Fruit fly (Drosophila melanogaster) whole organism, embryonic: ENCODE results near the gene CG34180.

Source experiments
- Antp ChIP-seq: fragments of 200-800 bp; sonication (Bioruptor generic); optimal IDR thresholded peaks from 3 replicates; lab custom pipeline; 2016; ENCODE audit warnings: missing biosample characterization, missing genetic modification characterization
- CG10979 ChIP-seq: fragments of 200-800 bp; sonication (Bioruptor generic); optimal IDR thresholded peaks from 2 replicates; lab custom pipeline; 2018; ENCODE audit warnings: missing biosample characterization, mild to moderate bottlenecking, missing genetic modification characterization, moderate library complexity
- CG11695 ChIP-seq: fragments of 200-800 bp; sonication (Bioruptor generic); IDR thresholded peaks from 3 replicates; pipeline ENCODE4 v1.3.6; 2022; ENCODE audit warnings: missing biosample characterization, missing genetic modification characterization
- CG12299 ChIP-seq: fragments of 200-800 bp; sonication (Bioruptor generic); optimal IDR thresholded peaks from 2 replicates; lab custom pipeline; 2018; ENCODE audit warnings: missing biosample characterization, mild to moderate bottlenecking, missing genetic modification characterization
- CG12744 ChIP-seq: fragments of 200-800 bp; sonication (Bioruptor generic); optimal IDR thresholded peaks from 2 replicates; lab custom pipeline; 2016; ENCODE audit warnings: missing biosample characterization, missing genetic modification characterization
- CG14441 ChIP-seq: fragments of 200-800 bp; sonication (Bioruptor generic); IDR thresholded peaks from 2 replicates; pipeline ENCODE4 v1.3.6; 2022; ENCODE audit warnings: missing biosample characterization, missing genetic modification characterization
- CG15073 ChIP-seq: fragments of 200-800 bp; sonication (Bioruptor generic); optimal IDR thresholded peaks from 2 replicates; lab custom pipeline; 2016; ENCODE audit warnings: missing biosample characterization, missing genetic modification characterization
- CG15269 ChIP-seq: fragments of 200-800 bp; sonication (Bioruptor generic); optimal IDR thresholded peaks from 2 replicates; lab custom pipeline; 2018; ENCODE audit warnings: missing biosample characterization, mild to moderate bottlenecking, missing genetic modification characterization, moderate library complexity
- CG15696 ChIP-seq: fragments of 200-800 bp; sonication (Bioruptor generic); optimal IDR thresholded peaks from 2 replicates; lab custom pipeline; 2019; ENCODE audit warnings: missing biosample characterization, mild to moderate bottlenecking, missing genetic modification characterization, moderate library complexity
- CG17802 ChIP-seq: fragments of 200-800 bp; sonication (Bioruptor generic); optimal IDR thresholded peaks from 2 replicates; lab custom pipeline; 2018; ENCODE audit warnings: missing biosample characterization, mild to moderate bottlenecking, missing genetic modification characterization, moderate library complexity
- CG30020 ChIP-seq: fragments of 200-800 bp; optimal IDR thresholded peaks from 2 replicates; lab custom pipeline; 2019; ENCODE audit warnings: missing biosample characterization, mild to moderate bottlenecking, missing genetic modification characterization, moderate library complexity
- CG31441 ChIP-seq: fragments of 200-800 bp; sonication (Bioruptor generic); IDR thresholded peaks from 2 replicates; pipeline ENCODE4 v1.3.6; 2022; ENCODE audit warnings: missing biosample characterization, missing genetic modification characterization
- CG3163 ChIP-seq: fragments of 200-800 bp; sonication (Bioruptor generic); optimal IDR thresholded peaks from 3 replicates; lab custom pipeline; 2016; ENCODE audit warnings: missing biosample characterization, missing genetic modification characterization
- CG3407 ChIP-seq: fragments of 200-800 bp; sonication (Bioruptor generic); optimal IDR thresholded peaks from 2 replicates; lab custom pipeline; 2018; ENCODE audit warnings: missing biosample characterization, mild to moderate bottlenecking, missing genetic modification characterization
- CG34376 ChIP-seq: fragments of 200-800 bp; sonication (Bioruptor generic); optimal IDR thresholded peaks from 2 replicates; lab custom pipeline; 2018; ENCODE audit warnings: missing biosample characterization, mild to moderate bottlenecking, missing genetic modification characterization
- CG3838 ChIP-seq: fragments of 200-800 bp; sonication (Bioruptor generic); optimal IDR thresholded peaks from 3 replicates; lab custom pipeline; 2016; ENCODE audit warnings: missing biosample characterization, missing genetic modification characterization
- CG4282 ChIP-seq: fragments of 200-800 bp; sonication (Bioruptor generic); optimal IDR thresholded peaks from 2 replicates; lab custom pipeline; 2016; ENCODE audit warnings: missing biosample characterization, missing genetic modification characterization
- CG43689 ChIP-seq: fragments of 200-800 bp; sonication (Bioruptor generic); IDR thresholded peaks from 2 replicates; pipeline ENCODE4 v1.3.6; 2022; ENCODE audit warnings: missing biosample characterization, missing genetic modification characterization
- CG4404 ChIP-seq: fragments of 200-800 bp; sonication (Bioruptor generic); IDR thresholded peaks from 2 replicates; pipeline ENCODE4 v1.3.6; 2022; ENCODE audit warnings: missing biosample characterization, missing genetic modification characterization
- CG4617 ChIP-seq: fragments of 200-800 bp; sonication (Bioruptor generic); optimal IDR thresholded peaks from 3 replicates; lab custom pipeline; 2016; ENCODE audit warnings: missing biosample characterization, missing genetic modification characterization, borderline replicate concordance
- CG4854 ChIP-seq: fragments of 200-800 bp; sonication (Bioruptor generic); optimal IDR thresholded peaks from 2 replicates; lab custom pipeline; 2016; ENCODE audit warnings: missing biosample characterization, missing genetic modification characterization, inconsistent platforms
- CG7556 ChIP-seq: fragments of 200-800 bp; sonication (Bioruptor generic); optimal IDR thresholded peaks from 2 replicates; lab custom pipeline; 2017; ENCODE audit warnings: missing biosample characterization, mild to moderate bottlenecking, missing genetic modification characterization
- CG9876 ChIP-seq: fragments of 200-800 bp; sonication (Bioruptor generic); optimal IDR thresholded peaks from 2 replicates; lab custom pipeline; 2016; ENCODE audit warnings: missing biosample characterization, missing genetic modification characterization
- Deaf1 ChIP-seq: fragments of 200-800 bp; optimal IDR thresholded peaks from 3 replicates; lab custom pipeline; 2019; ENCODE audit warnings: missing biosample characterization, mild to moderate bottlenecking, missing genetic modification characterization, moderate library complexity
- Dip3 ChIP-seq: fragments of 200-800 bp; sonication (Bioruptor generic); optimal IDR thresholded peaks from 3 replicates; lab custom pipeline; 2016; ENCODE audit warnings: missing biosample characterization, missing genetic modification characterization
- GATAe ChIP-seq: fragments of 200-800 bp; sonication (Bioruptor generic); conservative IDR thresholded peaks from 2 replicates; pipeline ENCODE4 v1.3.6; 2022; ENCODE audit warnings: missing biosample characterization, missing genetic modification characterization
- H15 ChIP-seq: fragments of 200-800 bp; sonication (Bioruptor generic); IDR thresholded peaks from 3 replicates; pipeline ENCODE4 v1.3.6; 2022; ENCODE audit warnings: missing biosample characterization, missing genetic modification characterization
- HLH4C ChIP-seq: fragments of 200-800 bp; sonication (Bioruptor generic); IDR thresholded peaks from 3 replicates; pipeline ENCODE4 v1.3.6; 2022; ENCODE audit warnings: missing biosample characterization, missing genetic modification characterization; ENCODE audit not compliant: partially characterized antibody
- HLHmδ ChIP-seq: fragments of 200-800 bp; sonication (Bioruptor generic); optimal IDR thresholded peaks from 2 replicates; lab custom pipeline; 2018; ENCODE audit warnings: missing biosample characterization, mild to moderate bottlenecking, missing genetic modification characterization, moderate library complexity
- NC2α ChIP-seq: fragments of 200-800 bp; sonication (Bioruptor generic); optimal IDR thresholded peaks from 2 replicates; lab custom pipeline; 2016; ENCODE audit warnings: missing biosample characterization, missing genetic modification characterization
- NC2β ChIP-seq: fragments of 200-800 bp; sonication (Bioruptor generic); optimal IDR thresholded peaks from 2 replicates; lab custom pipeline; 2016; ENCODE audit warnings: missing biosample characterization, missing genetic modification characterization
- Neu2 ChIP-seq: fragments of 200-800 bp; sonication (Bioruptor generic); optimal IDR thresholded peaks from 3 replicates; lab custom pipeline; 2016; ENCODE audit warnings: missing biosample characterization, missing genetic modification characterization, borderline replicate concordance
- Nf-YC ChIP-seq: fragments of 200-800 bp; optimal IDR thresholded peaks from 3 replicates; lab custom pipeline; 2019; ENCODE audit warnings: missing biosample characterization, mild to moderate bottlenecking, missing genetic modification characterization, moderate library complexity
- Ssrp ChIP-seq: fragments of 200-800 bp; sonication (Bioruptor generic); optimal IDR thresholded peaks from 2 replicates; lab custom pipeline; 2018; ENCODE audit warnings: missing biosample characterization, mild to moderate bottlenecking, missing genetic modification characterization, moderate library complexity
- ap ChIP-seq: fragments of 200-800 bp; sonication (Bioruptor generic); IDR thresholded peaks from 2 replicates; pipeline ENCODE4 v1.3.6; 2022; ENCODE audit warnings: missing biosample characterization, missing genetic modification characterization
- bowl ChIP-seq: fragments of 200-800 bp; sonication (Bioruptor generic); IDR thresholded peaks from 2 replicates; pipeline ENCODE4 v1.3.6; 2022; ENCODE audit warnings: missing biosample characterization, missing genetic modification characterization
- da ChIP-seq: fragments of 200-800 bp; sonication (Bioruptor generic); optimal IDR thresholded peaks from 2 replicates; lab custom pipeline; 2016; ENCODE audit warnings: missing biosample characterization, missing genetic modification characterization
- dati ChIP-seq: fragments of 200-800 bp; sonication (Bioruptor generic); IDR thresholded peaks from 2 replicates; pipeline ENCODE4 v1.3.6; 2022; ENCODE audit warnings: missing biosample characterization, missing genetic modification characterization
- esg ChIP-seq: fragments of 200-800 bp; sonication (Bioruptor generic); conservative IDR thresholded peaks from 2 replicates; pipeline ENCODE4 v1.3.6; 2022; ENCODE audit warnings: missing biosample characterization, missing genetic modification characterization
- eyg ChIP-seq: fragments of 200-800 bp; sonication (Bioruptor generic); optimal IDR thresholded peaks from 3 replicates; lab custom pipeline; 2016; ENCODE audit warnings: missing biosample characterization, missing genetic modification characterization
- hbn ChIP-seq: fragments of 200-800 bp; sonication (Bioruptor generic); IDR thresholded peaks from 2 replicates; pipeline ENCODE4 v1.3.6; 2022; ENCODE audit warnings: missing biosample characterization, missing genetic modification characterization; ENCODE audit not compliant: partially characterized antibody
- insv ChIP-seq, 2 experiments: fragments of 200-800 bp; sonication (Bioruptor generic); optimal IDR thresholded peaks; 3 replicates each; lab custom pipeline; 2016 to 2018; ENCODE audit warnings: missing biosample characterization in 2 of 2, missing genetic modification characterization in 2 of 2
- mld ChIP-seq: fragments of 200-800 bp; sonication (Bioruptor generic); IDR thresholded peaks from 3 replicates; pipeline ENCODE4 v1.3.6; 2022; ENCODE audit warnings: missing biosample characterization, missing genetic modification characterization; ENCODE audit not compliant: partially characterized antibody
- pfk ChIP-seq: fragments of 200-800 bp; sonication (Bioruptor generic); optimal IDR thresholded peaks from 2 replicates; lab custom pipeline; 2018; ENCODE audit warnings: missing biosample characterization, mild to moderate bottlenecking, missing genetic modification characterization, moderate library complexity
- pnt ChIP-seq: fragments of 200-800 bp; sonication (Bioruptor generic); optimal IDR thresholded peaks from 3 replicates; lab custom pipeline; 2016; ENCODE audit warnings: missing biosample characterization, missing genetic modification characterization
- sens ChIP-seq: fragments of 200-800 bp; sonication (Bioruptor generic); peaks from one replicate; lab custom pipeline; 2016; ENCODE audit warnings: missing biosample characterization, missing genetic modification characterization
- stc ChIP-seq: fragments of 200-800 bp; sonication (Bioruptor generic); IDR thresholded peaks from 2 replicates; pipeline ENCODE4 v1.3.6; 2022; ENCODE audit warnings: missing biosample characterization, missing genetic modification characterization
- trh ChIP-seq: fragments of 200-800 bp; sonication (Bioruptor generic); optimal IDR thresholded peaks from 2 replicates; lab custom pipeline; 2016; ENCODE audit warnings: missing biosample characterization, missing genetic modification characterization
- vnd ChIP-seq: fragments of 200-800 bp; sonication (Bioruptor generic); IDR thresholded peaks from 3 replicates; pipeline ENCODE4 v1.3.6; 2022; ENCODE audit warnings: missing biosample characterization, missing genetic modification characterization; ENCODE audit not compliant: partially characterized antibody

Gene CG34180

dm6 chr2L:6062382-6063082 lies 2.2 kb downstream of the CG34180 start, which contains the start of the genes ND-51 and CG13994 (continued):
- TF ChIP-seq CG43689 (no peak), HLHmδ (GFP tag; lab: Kevin White, UChicago) (no peak), Ssrp (tag; lab: Kevin White, UChicago) (peak; percentile 82), CG15696 (tag; lab: Kevin White, UChicago) (peak; percentile 83), Neu2 (GFP tag; lab: Kevin White, UChicago) (peak; percentile 1), Dip3 (GFP tag; lab: Kevin White, UChicago) (peak; percentile 88), CG9876 (GFP tag; lab: Kevin White, UChicago) (peak; percentile 36), H15 (GFP tag; lab: Robert Waterston, UW) (peak; percentile 84; the same call in 2 of the 3 replicates), CG17802 (tag; lab: Kevin White, UChicago) (peak; percentile 100), pfk (GFP tag; lab: Kevin White, UChicago) (peak; percentile 52), CG15269 (tag; lab: Kevin White, UChicago) (peak; percentile 83), CG11695 (GFP tag; lab: Robert Waterston, UW) (peak; percentile 67), CG30020 (tag; lab: Kevin White, UChicago) (peak; percentile 97), CG34376 (GFP tag; lab: Kevin White, UChicago) (peak; percentile 66), trh (peak; percentile 54), stc (GFP tag; lab: Robert Waterston, UW) (peak; percentile 65), NC2α (GFP tag; lab: Kevin White, UChicago) (peak; percentile 55), CG3838 (peak; percentile 70), ap (GFP tag; lab: Robert Waterston, UW) (peak; percentile 47; the same call in 1 of the 2 replicates), eyg (GFP tag; lab: Kevin White, UChicago) (peak; percentile 76), Antp (GFP tag; lab: Kevin White, UChicago) (peak; percentile 89), GATAe (GFP tag; lab: Robert Waterston, UW) (0 out of 2 replicates have a peak, but pooled peaks have one; percentile 14), bowl (GFP tag; lab: Robert Waterston, UW) (peak; percentile 63; the same call in 1 of the 2 replicates), CG12299 (tag; lab: Kevin White, UChicago) (peak; percentile 85), HLH4C (no peak), CG4282 (GFP tag; lab: Kevin White, UChicago) (peak; percentile 40), CG3163 (GFP tag; lab: Kevin White, UChicago) (peak; percentile 68), CG3407 (GFP tag; lab: Kevin White, UChicago) (peak; percentile 39), da (GFP tag; lab: Kevin White, UChicago) (peak; percentile 76), CG4617 (GFP tag; lab: Kevin White, UChicago) (peak; percentile 73), vnd (GFP tag; lab: Robert Waterston, UW) (no peak), Deaf1 (no peak), pnt (GFP tag; lab: Kevin White, UChicago) (peak; percentile 87), Nf-YC (tag; lab: Kevin White, UChicago) (peak; percentile 77), CG4854 (GFP tag; lab: Kevin White, UChicago) (peak; percentile 83), insv (GFP tag; optimal IDR thresholded peaks at IDR 0.05; lab: Kevin White, UChicago) (peak in 1 of 2 experiments; percentile 68), CG7556 (peak; percentile 61), CG4404 (peak; percentile 61; the same call in 1 of the 2 replicates), CG14441 (GFP tag; lab: Robert Waterston, UW) (peak; percentile 83), esg (peak; percentile 73), dati (0 out of 2 replicates have a peak, but pooled peaks have one; percentile 42), mld (GFP tag; lab: Robert Waterston, UW) (no peak), CG10979 (tag; lab: Kevin White, UChicago) (peak; percentile 76), CG15073 (no peak), hbn (GFP tag; lab: Robert Waterston, UW) (no peak), CG31441 (GFP tag; lab: Robert Waterston, UW) (no peak), CG12744 (GFP tag; lab: Kevin White, UChicago) (peak; percentile 76), NC2β (GFP tag; lab: Kevin White, UChicago) (peak; percentile 65), sens (GFP tag; lab: Kevin White, UChicago) (peak; percentile 99)
